Worm (Caenorhabditis elegans) whole organism, young adult: ENCODE measurements around the gene C51E3.6.
A peak's percentile ranks its signal among the peaks of the same experiment; 100 is the strongest.

ENCODE experiments used
- B0019.2 ChIP-seq: fragments of 200-800 bp; sonication (Bioruptor generic); conservative IDR thresholded peaks from 2 replicates; pipeline ENCODE4 v1.3.6; 2022; ENCODE audit warnings: missing genetic modification reagents, missing genetic modification characterization, missing compliant biosample characterization
- C06A6.2 ChIP-seq: fragments of 200-800 bp; sonication (Bioruptor generic); conservative IDR thresholded peaks from 2 replicates; pipeline ENCODE4 v1.3.6; 2022; ENCODE audit warnings: missing genetic modification characterization, missing compliant biosample characterization
- F22D6.2 ChIP-seq: sonication (generic microtip); optimal IDR thresholded peaks from 2 replicates; lab custom pipeline; 2016; ENCODE audit warnings: mild to moderate bottlenecking, missing genetic modification characterization, missing compliant biosample characterization
- K12H6.12 ChIP-seq: fragments of 200-800 bp; sonication (Bioruptor generic); optimal IDR thresholded peaks from 2 replicates; lab custom pipeline; 2018; ENCODE audit warnings: mild to moderate bottlenecking, missing genetic modification characterization, missing compliant biosample characterization
- T07F8.4 ChIP-seq: sonication (generic microtip); optimal IDR thresholded peaks from 2 replicates; lab custom pipeline; 2016; ENCODE audit warnings: mild to moderate bottlenecking, missing genetic modification characterization, moderate library complexity, missing compliant biosample characterization
- Y53G8AR.9 ChIP-seq: fragments of 200-800 bp; sonication (Bioruptor generic); conservative IDR thresholded peaks from 2 replicates; pipeline ENCODE4 v1.3.6; 2022; ENCODE audit warnings: missing genetic modification reagents, missing genetic modification characterization, missing compliant biosample characterization
- Y67H2A.10 ChIP-seq: fragments of 200-800 bp; sonication (Bioruptor generic); conservative IDR thresholded peaks from 2 replicates; pipeline ENCODE4 v1.3.6; 2022; ENCODE audit warnings: missing genetic modification reagents, missing genetic modification characterization, missing compliant biosample characterization
- Y79H2A.3 ChIP-seq: fragments of 200-800 bp; sonication (Bioruptor generic); conservative IDR thresholded peaks from 2 replicates; pipeline ENCODE4 v1.3.6; 2022; ENCODE audit warnings: missing genetic modification reagents, missing genetic modification characterization, missing compliant biosample characterization
- Y95B8A.8 ChIP-seq: fragments of 200-800 bp; sonication (Bioruptor generic); IDR thresholded peaks from 2 replicates; pipeline ENCODE4 v1.3.6; 2022; ENCODE audit warnings: missing genetic modification reagents, missing genetic modification characterization, missing compliant biosample characterization
- ZK185.1 ChIP-seq: sonication (generic microtip); optimal IDR thresholded peaks from 2 replicates; lab custom pipeline; 2016; ENCODE audit warnings: mild to moderate bottlenecking, missing genetic modification characterization, missing compliant biosample characterization; ENCODE audit not compliant: poor library complexity, severe bottlenecking
- aptf-2 ChIP-seq: fragments of 200-800 bp; sonication (Bioruptor generic); conservative IDR thresholded peaks from 2 replicates; pipeline ENCODE4 v1.3.6; 2022; ENCODE audit warnings: missing genetic modification reagents, missing genetic modification characterization, missing compliant biosample characterization
- atf-7 ChIP-seq: sonication (generic microtip); optimal IDR thresholded peaks from 2 replicates; lab custom pipeline; 2017; ENCODE audit warnings: mild to moderate bottlenecking, missing genetic modification characterization, missing compliant biosample characterization
- athp-1 ChIP-seq: sonication (generic microtip); optimal IDR thresholded peaks from 2 replicates; lab custom pipeline; 2017; ENCODE audit warnings: mild to moderate bottlenecking, missing genetic modification characterization, missing compliant biosample characterization
- ccch-3 ChIP-seq: fragments of 200-800 bp; sonication (Bioruptor generic); optimal IDR thresholded peaks from 2 replicates; lab custom pipeline; 2018; ENCODE audit warnings: mild to moderate bottlenecking, missing genetic modification characterization, missing compliant biosample characterization
- ceh-91 ChIP-seq: fragments of 200-800 bp; sonication (Bioruptor generic); IDR thresholded peaks from 2 replicates; pipeline ENCODE4 v1.3.6; 2022; ENCODE audit warnings: missing genetic modification reagents, missing genetic modification characterization, missing compliant biosample characterization
- die-1 ChIP-seq: sonication (generic microtip); optimal IDR thresholded peaks from 2 replicates; lab custom pipeline; 2016; ENCODE audit warnings: missing genotype, mild to moderate bottlenecking, missing genetic modification characterization, missing compliant biosample characterization
- dox-1 ChIP-seq: fragments of 200-800 bp; sonication (Bioruptor generic); IDR thresholded peaks from 2 replicates; pipeline ENCODE4 v1.3.6; 2022; ENCODE audit warnings: missing genetic modification reagents, missing genetic modification characterization, missing compliant biosample characterization
- fkh-3 ChIP-seq: sonication (generic microtip); optimal IDR thresholded peaks from 2 replicates; lab custom pipeline; 2016; ENCODE audit warnings: mild to moderate bottlenecking, missing genetic modification characterization, missing compliant biosample characterization
- gei-17 ChIP-seq: fragments of 200-800 bp; sonication (Bioruptor generic); optimal IDR thresholded peaks from 2 replicates; lab custom pipeline; 2018; ENCODE audit warnings: mild to moderate bottlenecking, missing genetic modification characterization, missing compliant biosample characterization
- him-1 ChIP-seq: sonication (generic microtip); optimal IDR thresholded peaks from 2 replicates; lab custom pipeline; 2016; ENCODE audit warnings: missing genotype, missing genetic modification reagents, missing genetic modification characterization, missing compliant biosample characterization
- hmg-1.2 ChIP-seq: fragments of 200-800 bp; sonication (Bioruptor generic); IDR thresholded peaks from 2 replicates; pipeline ENCODE4 v1.3.6; 2022; ENCODE audit warnings: missing genetic modification reagents, missing genetic modification characterization, missing compliant biosample characterization
- hmg-20 ChIP-seq: fragments of 200-800 bp; sonication (Bioruptor generic); IDR thresholded peaks from 2 replicates; pipeline ENCODE4 v1.3.6; 2022; ENCODE audit warnings: missing genetic modification reagents, missing genetic modification characterization, missing compliant biosample characterization
- lag-1 ChIP-seq: fragments of 200-800 bp; sonication (Bioruptor generic); IDR thresholded peaks from 2 replicates; pipeline ENCODE4 v1.3.6; 2022; ENCODE audit warnings: missing genetic modification reagents, missing genetic modification characterization, missing compliant biosample characterization
- lin-26 ChIP-seq: fragments of 200-800 bp; sonication (Bioruptor generic); IDR thresholded peaks from 2 replicates; pipeline ENCODE4 v1.3.6; 2022; ENCODE audit warnings: missing genetic modification reagents, missing genetic modification characterization, missing compliant biosample characterization
- lin-35 ChIP-seq, 3 experiments: fragments of 150-350 bp in 2 of 3; sonication (generic microtip) in 1 of 3; optimal IDR thresholded peaks; 2 replicates each; lab custom pipeline; 2014 to 2018; ENCODE audit warnings: missing biosample characterization in 3 of 3, missing genetic modification characterization in 3 of 3, missing genetic modification reagents in 3 of 3
- lin-54 ChIP-seq: fragments of 200-800 bp; sonication (Bioruptor generic); optimal IDR thresholded peaks from 2 replicates; lab custom pipeline; 2018; ENCODE audit warnings: mild to moderate bottlenecking, missing genetic modification characterization, missing compliant biosample characterization
- lir-1 ChIP-seq: fragments of 200-800 bp; sonication (Bioruptor generic); conservative IDR thresholded peaks from 2 replicates; pipeline ENCODE4 v1.3.6; 2022; ENCODE audit warnings: missing genetic modification reagents, missing genetic modification characterization, missing compliant biosample characterization
- lsl-1 ChIP-seq: fragments of 200-800 bp; sonication (Bioruptor generic); optimal IDR thresholded peaks from 2 replicates; lab custom pipeline; 2018; ENCODE audit warnings: mild to moderate bottlenecking, missing genetic modification characterization, moderate library complexity, missing compliant biosample characterization
- lsy-27 ChIP-seq: sonication (generic microtip); optimal IDR thresholded peaks from 2 replicates; lab custom pipeline; 2017; ENCODE audit warnings: missing genetic modification characterization, mild to moderate bottlenecking, missing compliant biosample characterization, antibody characterized with exemption, missing genotype, borderline replicate concordance; ENCODE audit not compliant: insufficient read depth
- madf-8 ChIP-seq: fragments of 200-800 bp; sonication (Bioruptor generic); conservative IDR thresholded peaks from 2 replicates; pipeline ENCODE4 v1.3.6; 2022; ENCODE audit warnings: missing genetic modification reagents, missing genetic modification characterization, missing compliant biosample characterization
- mel-28 ChIP-seq: sonication (generic microtip); optimal IDR thresholded peaks from 2 replicates; lab custom pipeline; 2016; ENCODE audit warnings: borderline replicate concordance, mild to moderate bottlenecking, missing genetic modification characterization, missing compliant biosample characterization
- nfya-1 ChIP-seq: sonication (generic microtip); optimal IDR thresholded peaks from 2 replicates; lab custom pipeline; 2017; ENCODE audit warnings: antibody characterized with exemption, missing compliant biosample characterization, missing genetic modification characterization, borderline replicate concordance; ENCODE audit not compliant: insufficient read depth
- nfyb-1 ChIP-seq: fragments of 200-800 bp; sonication (Bioruptor generic); IDR thresholded peaks from 2 replicates; pipeline ENCODE4 v1.3.6; 2022; ENCODE audit warnings: missing genetic modification reagents, missing genetic modification characterization, missing compliant biosample characterization
- pha-4 ChIP-seq: fragments of 150-350 bp; sonication (generic microtip); optimal IDR thresholded peaks from 2 replicates; lab custom pipeline; 2014; ENCODE audit warnings: missing biosample characterization, missing genetic modification reagents, missing genetic modification characterization
- rcor-1 ChIP-seq: fragments of 200-800 bp; sonication (Bioruptor generic); IDR thresholded peaks from 2 replicates; pipeline ENCODE4 v1.3.6; 2022; ENCODE audit warnings: missing genetic modification reagents, missing genetic modification characterization, missing compliant biosample characterization
- sdz-38 ChIP-seq: sonication (generic microtip); optimal IDR thresholded peaks from 2 replicates; lab custom pipeline; 2016; ENCODE audit warnings: missing genotype, missing genetic modification characterization, missing compliant biosample characterization
- sea-2 ChIP-seq: fragments of 200-800 bp; sonication (Bioruptor generic); IDR thresholded peaks from 2 replicates; pipeline ENCODE4 v1.3.6; 2022; ENCODE audit warnings: missing genetic modification characterization, missing compliant biosample characterization
- snpc-1.3 ChIP-seq: sonication (generic microtip); optimal IDR thresholded peaks from 2 replicates; lab custom pipeline; 2017; ENCODE audit warnings: missing genetic modification characterization, mild to moderate bottlenecking, missing compliant biosample characterization, antibody characterized with exemption, moderate library complexity, missing genotype, missing genetic modification reagents; ENCODE audit not compliant: insufficient read depth
- snpc-4 ChIP-seq, 5 experiments: fragments of 150-350 bp in 1 of 5; sonication (generic microtip) in 4 of 5; optimal IDR thresholded peaks; 2 replicates each; lab custom pipeline; 2014 to 2018; ENCODE audit warnings: missing genetic modification characterization in 5 of 5, missing biosample characterization in 3 of 5, antibody characterized with exemption in 2 of 5, mild to moderate bottlenecking in 2 of 5, missing compliant biosample characterization in 2 of 5, missing genotype in 2 of 5, moderate library complexity in 2 of 5, missing genetic modification reagents in 1 of 5
- tbx-9 ChIP-seq: sonication (generic microtip); optimal IDR thresholded peaks from 2 replicates; lab custom pipeline; 2016; ENCODE audit warnings: borderline replicate concordance, missing genetic modification characterization, inconsistent platforms, missing compliant biosample characterization
- unc-130 ChIP-seq: sonication (generic microtip); optimal IDR thresholded peaks from 2 replicates; lab custom pipeline; 2016; ENCODE audit warnings: missing genetic modification reagents, missing genetic modification characterization, missing compliant biosample characterization
- xnd-1 ChIP-seq: sonication (generic microtip); optimal IDR thresholded peaks from 2 replicates; lab custom pipeline; 2016; ENCODE audit warnings: missing genotype, missing genetic modification reagents, missing genetic modification characterization, missing compliant biosample characterization
- zfh-2 ChIP-seq: fragments of 200-800 bp; sonication (Bioruptor generic); conservative IDR thresholded peaks from 2 replicates; pipeline ENCODE4 v1.3.6; 2022; ENCODE audit warnings: missing genetic modification reagents, missing genetic modification characterization, missing compliant biosample characterization
- zim-3 ChIP-seq: sonication (generic microtip); optimal IDR thresholded peaks from 2 replicates; lab custom pipeline; 2017; ENCODE audit warnings: mild to moderate bottlenecking, missing genetic modification characterization, moderate library complexity, missing compliant biosample characterization
- ztf-18 ChIP-seq: sonication (generic microtip); optimal IDR thresholded peaks from 2 replicates; lab custom pipeline; 2016; ENCODE audit warnings: missing genotype, mild to moderate bottlenecking, missing genetic modification characterization, missing compliant biosample characterization
- ztf-26 ChIP-seq: sonication (generic microtip); optimal IDR thresholded peaks from 2 replicates; lab custom pipeline; 2017; ENCODE audit warnings: missing genetic modification characterization, missing compliant biosample characterization
- ztf-28 ChIP-seq: fragments of 200-800 bp; sonication (Bioruptor generic); IDR thresholded peaks from 2 replicates; pipeline ENCODE4 v1.3.6; 2022; ENCODE audit warnings: missing genetic modification reagents, missing genetic modification characterization, missing compliant biosample characterization

C51E3.6 gene

DNA sequence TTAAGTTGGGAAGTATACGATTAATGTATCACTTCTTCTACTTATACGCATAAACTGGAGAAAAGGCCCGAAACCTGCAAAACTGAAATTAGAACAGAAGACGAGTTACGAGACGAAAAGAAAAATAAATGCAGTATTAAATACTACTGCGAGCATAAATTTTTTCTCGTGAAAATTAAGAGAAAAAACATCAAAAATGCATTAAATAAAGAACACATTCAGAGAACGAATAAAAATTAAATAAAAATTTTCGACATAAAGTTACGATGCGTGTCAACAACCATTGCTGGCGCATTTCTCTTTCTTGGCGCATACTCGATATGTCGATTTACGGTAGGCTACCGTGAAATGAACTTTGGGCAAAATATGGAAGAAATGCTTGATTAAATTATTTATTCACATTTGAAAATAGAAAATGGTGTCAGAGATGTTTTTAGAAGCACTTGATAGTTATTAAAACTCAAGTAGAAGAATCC lies 38.6 kb upstream of the C51E3.6 start, which contains the start of the genes ZK856.19 and ZK856.11 (continued):
- TF ChIP-seq lsl-1 (GFP tag; lab: Kevin White, UChicago) (peak; percentile 31), snpc-1.3 (no peak), rcor-1 (GFP tag; lab: Robert Waterston, UW) (no peak), hmg-20 (GFP tag; lab: Robert Waterston, UW) (no peak), tbx-9 (tag; lab: Kevin White, UChicago) (no peak), B0019.2 (GFP tag; lab: Robert Waterston, UW) (no peak), lin-35 (GFP tag; optimal IDR thresholded peaks at IDR 0.05; lab: Kevin White, UChicago) (peak in 1 of 3 experiments; percentile 55), ztf-18 (peak; percentile 93), ccch-3 (no peak), ZK185.1 (tag; lab: Kevin White, UChicago) (no peak), athp-1 (no peak), Y53G8AR.9 (GFP tag; lab: Robert Waterston, UW) (0 out of 2 replicates have a peak, but pooled peaks have one; percentile 65), Y67H2A.10 (GFP tag; lab: Robert Waterston, UW) (no peak), gei-17 (no peak), lsy-27 (tag; lab: Kevin White, UChicago) (no peak), madf-8 (no peak), sdz-38 (no peak), aptf-2 (GFP tag; lab: Robert Waterston, UW) (no peak), zim-3 (tag; lab: Kevin White, UChicago) (no peak), F22D6.2 (no peak), ztf-26 (tag; lab: Kevin White, UChicago) (no peak), nfya-1 (tag; lab: Kevin White, UChicago) (no peak), lin-54 (GFP tag; lab: Kevin White, UChicago) (peak; percentile 58), lir-1 (GFP tag; lab: Robert Waterston, UW) (no peak), lin-26 (GFP tag; lab: Robert Waterston, UW) (no peak), die-1 (tag; lab: Kevin White, UChicago) (no peak), ztf-28 (GFP tag; lab: Robert Waterston, UW) (no peak), T07F8.4 (tag; lab: Kevin White, UChicago) (no peak), him-1 (tag; lab: Kevin White, UChicago) (no peak), mel-28 (no peak), atf-7 (no peak), lag-1 (GFP tag; lab: Robert Waterston, UW) (no peak), Y95B8A.8 (GFP tag; lab: Robert Waterston, UW) (no peak), Y79H2A.3 (GFP tag; lab: Robert Waterston, UW) (no peak), C06A6.2 (GFP tag; lab: Robert Waterston, UW) (no peak), ceh-91 (GFP tag; lab: Robert Waterston, UW) (no peak), sea-2 (GFP tag; lab: Robert Waterston, UW) (no peak), unc-130 (peak; percentile 5), snpc-4 (GFP tag; optimal IDR thresholded peaks at IDR 0.05; lab: Kevin White, UChicago) (no peak), snpc-4 (tag; optimal IDR thresholded peaks at IDR 0.05; lab: Kevin White, UChicago) (peak in 2 of 4 experiments; percentile 35 to 49), nfyb-1 (no peak), pha-4 (no peak), K12H6.12 (no peak), dox-1 (GFP tag; lab: Robert Waterston, UW) (peak; percentile 24; the same call in 1 of the 2 replicates), fkh-3 (tag; lab: Kevin White, UChicago) (no peak), hmg-1.2 (GFP tag; lab: Robert Waterston, UW) (peak; percentile 32; the same call in 1 of the 2 replicates), zfh-2 (GFP tag; lab: Robert Waterston, UW) (no peak), xnd-1 (no peak)
